Fruit fly (Drosophila melanogaster): ENCODE measurements around the gene Cpr65Ec.
A peak's percentile ranks its signal among the peaks of the same experiment; 100 is the strongest.

- TF ChIP-seq ey (GFP tag; optimal IDR thresholded peaks at IDR 0.05), result peak; percentile 39
- TF ChIP-seq Abd-B (GFP tag; optimal IDR thresholded peaks at IDR 0.05), result no peak
- TF ChIP-seq brk (GFP tag; optimal IDR thresholded peaks at IDR 0.05), result no peak
- TF ChIP-seq Dif (GFP tag; optimal IDR thresholded peaks at IDR 0.05; ENCODE audit: partially characterized antibody), result no peak
- TF ChIP-seq GATAd (GFP tag; optimal IDR thresholded peaks at IDR 0.05), result no peak
- no peak for TF ChIP-seq CG9705 (GFP tag; optimal IDR thresholded peaks at IDR 0.05)
- TF ChIP-seq Vsx2 (GFP tag; optimal IDR thresholded peaks at IDR 0.05; ENCODE audit: partially characterized antibody), result no peak
- TF ChIP-seq psq (GFP tag; optimal IDR thresholded peaks at IDR 0.05), result no peak
- no peak for TF ChIP-seq lola (GFP tag; optimal IDR thresholded peaks at IDR 0.05)
- TF ChIP-seq jim (GFP tag; optimal IDR thresholded peaks at IDR 0.05), result no peak
- no peak for TF ChIP-seq Hr83 (GFP tag; optimal IDR thresholded peaks at IDR 0.05; ENCODE audit: poor library complexity, severe bottlenecking)
- TF ChIP-seq Hr78 (GFP tag; optimal IDR thresholded peaks at IDR 0.05), result no peak
- no peak for TF ChIP-seq Dfd (GFP tag; optimal IDR thresholded peaks at IDR 0.05)
Measured at dm6 chr3L:7113010-7113409, 20.0 kb downstream of the Cpr65Ec start.
